Worm (Caenorhabditis elegans) whole organism, mixed stage, embryonic: Measurements from ENCODE around the gene xpc-1.

Source experiments
- flh-1 ChIP-seq: fragments of 200-800 bp; sonication (Bioruptor generic); optimal IDR thresholded peaks from 2 replicates; lab custom pipeline; 2018; ENCODE audit warnings: mild to moderate bottlenecking, missing genetic modification characterization, moderate library complexity, missing compliant biosample characterization
- zip-8 ChIP-seq: fragments of 150-350 bp; optimal IDR thresholded peaks from 2 replicates; lab custom pipeline; 2014; ENCODE audit warnings: missing biosample characterization, missing genetic modification characterization
- ztf-11 ChIP-seq: fragments of 150-350 bp; optimal IDR thresholded peaks from 2 replicates; lab custom pipeline; 2014; ENCODE audit warnings: missing biosample characterization, missing genetic modification characterization

ce11 chrIV:1972271-1972670, 20.6 kb upstream of the xpc-1 start, which contains the start of gene Y76B12C.4:
- TF ChIP-seq zip-8 (tag; lab: Kevin White, UChicago): no peak
- TF ChIP-seq ztf-11 (tag; lab: Kevin White, UChicago): no peak
- no peak for TF ChIP-seq flh-1 (GFP tag; lab: Kevin White, UChicago)
